Comparison of ENCODE assay signal across 1 fruit fly cellular context in genomic region chr3L:21464240-21464639, dm6.
TF ChIP-seq lines count a peak whose summit lies in the region.

No protein-coding gene starts in this region.

TF ChIP-seq in whole organism, embryonic, 481 proteins besides CTCF, POLR2A, EP300 and RAD21 (continued from another document and continues in another):
- TF ChIP-seq CG2202 (tag; optimal IDR thresholded peaks at IDR 0.05; lab: Kevin White, UChicago) (peak; percentile 96), peb (GFP tag; IDR thresholded peaks at IDR 0.05; lab: Robert Waterston, UW) (0 out of 2 replicates have a peak, but pooled peaks have one; percentile 14), Camta (GFP tag; optimal IDR thresholded peaks at IDR 0.05; lab: Kevin White, UChicago) (peak; percentile 32), gsb (GFP tag; IDR thresholded peaks at IDR 0.05; lab: Robert Waterston, UW) (no peak), CG13296 (GFP tag; optimal IDR thresholded peaks at IDR 0.05; lab: Kevin White, UChicago) (no peak), luna (GFP tag; optimal IDR thresholded peaks at IDR 0.05; lab: Kevin White, UChicago) (no peak), wor (GFP tag; IDR thresholded peaks at IDR 0.05; lab: Robert Waterston, UW) (no peak), croc (GFP tag; conservative IDR thresholded peaks at IDR 0.05; lab: Robert Waterston, UW) (peak; percentile 81), Bteb2 (GFP tag; optimal IDR thresholded peaks at IDR 0.05; lab: Kevin White, UChicago) (no peak), CG11560 (tag; IDR thresholded peaks at IDR 0.05; lab: Robert Waterston, UW) (no peak), CG3726 (GFP tag; IDR thresholded peaks at IDR 0.05; lab: Robert Waterston, UW) (no peak), mirr (GFP tag; optimal IDR thresholded peaks at IDR 0.05; lab: Kevin White, UChicago) (no peak), CG12299 (tag; optimal IDR thresholded peaks at IDR 0.05; lab: Kevin White, UChicago) (peak; percentile 9), lov (optimal IDR thresholded peaks at IDR 0.05; lab: Kevin White, UChicago) (no peak), lov (GFP tag; IDR thresholded peaks at IDR 0.05; lab: Robert Waterston, UW) (peak; percentile 90), CG9817 (tag; optimal IDR thresholded peaks at IDR 0.05; lab: Kevin White, UChicago) (no peak), CG1602 (GFP tag; optimal IDR thresholded peaks at IDR 0.05; lab: Kevin White, UChicago) (peak; percentile 47), CG15269 (tag; optimal IDR thresholded peaks at IDR 0.05; lab: Kevin White, UChicago) (no peak), Rfx (GFP tag; IDR thresholded peaks at IDR 0.05; lab: Robert Waterston, UW) (no peak; the same call in 1 of the 2 replicates), E2f2 (GFP tag; IDR thresholded peaks at IDR 0.05; lab: Robert Waterston, UW) (no peak), ewg (GFP tag; optimal IDR thresholded peaks at IDR 0.05; lab: Kevin White, UChicago) (peak; percentile 46), shn (GFP tag; optimal IDR thresholded peaks at IDR 0.05; lab: Kevin White, UChicago) (peak; percentile 27), CG15011 (GFP tag; optimal IDR thresholded peaks at IDR 0.05; lab: Kevin White, UChicago) (peak; percentile 83), grn (GFP tag; optimal IDR thresholded peaks at IDR 0.05; lab: Kevin White, UChicago) (no peak), Hr39 (optimal IDR thresholded peaks at IDR 0.05; lab: Kevin White, UChicago) (no peak), Deaf1 (tag; optimal IDR thresholded peaks at IDR 0.05; lab: Kevin White, UChicago) (no peak), pum (GFP tag; optimal IDR thresholded peaks at IDR 0.05; lab: Kevin White, UChicago) (peak; percentile 22), hth (optimal IDR thresholded peaks at IDR 0.05; lab: Kevin White, UChicago) (no peak), bsh (GFP tag; optimal IDR thresholded peaks at IDR 0.05; lab: Kevin White, UChicago) (peak in 1 of 2 experiments; percentile 87), C15 (GFP tag; IDR thresholded peaks at IDR 0.05; lab: Robert Waterston, UW) (no peak), NC2α (GFP tag; optimal IDR thresholded peaks at IDR 0.05; lab: Kevin White, UChicago) (peak; percentile 73), grau (tag; optimal IDR thresholded peaks at IDR 0.05; lab: Kevin White, UChicago) (peak; percentile 58), Usf (GFP tag; optimal IDR thresholded peaks at IDR 0.05; lab: Kevin White, UChicago) (peak; percentile 52), CG4820 (GFP tag; optimal IDR thresholded peaks at IDR 0.05; lab: Kevin White, UChicago) (peak; percentile 59), CG4282 (GFP tag; optimal IDR thresholded peaks at IDR 0.05; lab: Kevin White, UChicago) (no peak), MTF-1 (GFP tag; optimal IDR thresholded peaks at IDR 0.05; lab: Kevin White, UChicago; ENCODE audit: borderline replicate concordance) (peak; percentile 91), nau (GFP tag; optimal IDR thresholded peaks at IDR 0.05; lab: Kevin White, UChicago) (no peak), pb (GFP tag; optimal IDR thresholded peaks at IDR 0.05; lab: Kevin White, UChicago) (no peak), CG18764 (GFP tag; optimal IDR thresholded peaks at IDR 0.05; lab: Kevin White, UChicago) (peak; percentile 34), ro (GFP tag; IDR thresholded peaks at IDR 0.05; lab: Robert Waterston, UW) (no peak), CG31441 (GFP tag; IDR thresholded peaks at IDR 0.05; lab: Robert Waterston, UW) (peak; percentile 88), crol (GFP tag; IDR thresholded peaks at IDR 0.05; lab: Robert Waterston, UW) (peak; percentile 56), dm (GFP tag; optimal IDR thresholded peaks at IDR 0.05; lab: Kevin White, UChicago) (peak; percentile 4), CG7372 (GFP tag; IDR thresholded peaks at IDR 0.05; lab: Robert Waterston, UW) (peak; percentile 32; the same call in 1 of the 2 replicates), Meics (GFP tag; optimal IDR thresholded peaks at IDR 0.05; lab: Kevin White, UChicago) (peak; percentile 5), bab2 (GFP tag; optimal IDR thresholded peaks at IDR 0.05; lab: Kevin White, UChicago) (peak; percentile 80), crp (GFP tag; optimal IDR thresholded peaks at IDR 0.05; lab: Kevin White, UChicago) (peak in 1 of 2 experiments; percentile 27), Hmx (GFP tag; optimal IDR thresholded peaks at IDR 0.05; lab: Kevin White, UChicago) (no peak), chinmo (GFP tag; IDR thresholded peaks at IDR 0.05; lab: Robert Waterston, UW; ENCODE audit: partially characterized antibody) (no peak), CG14014 (GFP tag; IDR thresholded peaks at IDR 0.05; lab: Robert Waterston, UW) (no peak), hbn (GFP tag; IDR thresholded peaks at IDR 0.05; lab: Robert Waterston, UW; ENCODE audit: partially characterized antibody) (no peak), CG5953 (GFP tag; IDR thresholded peaks at IDR 0.05; lab: Robert Waterston, UW) (no peak), bowl (GFP tag; IDR thresholded peaks at IDR 0.05; lab: Robert Waterston, UW) (no peak), Nf-YC (tag; optimal IDR thresholded peaks at IDR 0.05; lab: Kevin White, UChicago) (no peak), Ets97D (GFP tag; optimal IDR thresholded peaks at IDR 0.05; lab: Kevin White, UChicago) (no peak), CG13775 (GFP tag; optimal IDR thresholded peaks at IDR 0.05; lab: Kevin White, UChicago) (peak; percentile 43), stc (GFP tag; IDR thresholded peaks at IDR 0.05; lab: Robert Waterston, UW) (no peak; the same call in 1 of the 2 replicates), HLH54F (GFP tag; optimal IDR thresholded peaks at IDR 0.05; lab: Kevin White, UChicago) (no peak), Trl (optimal IDR thresholded peaks at IDR 0.05; lab: Kevin White, UChicago) (no peak), Trl (GFP tag; optimal IDR thresholded peaks at IDR 0.05; lab: Kevin White, UChicago) (peak; percentile 63), ase (GFP tag; IDR thresholded peaks at IDR 0.05; lab: Robert Waterston, UW) (peak; percentile 27; the same call in 1 of the 3 replicates), CG4328 (GFP tag; optimal IDR thresholded peaks at IDR 0.05; lab: Kevin White, UChicago) (no peak), Pdp1 (GFP tag; optimal IDR thresholded peaks at IDR 0.05; lab: Kevin White, UChicago) (peak in 1 of 2 experiments; percentile 54), sens (GFP tag; lab: Kevin White, UChicago) (peak; percentile 96), CG2678 (tag; optimal IDR thresholded peaks at IDR 0.05; lab: Kevin White, UChicago) (peak; percentile 68), TFAM (GFP tag; optimal IDR thresholded peaks at IDR 0.05; lab: Kevin White, UChicago) (peak; percentile 75), sob (GFP tag; IDR thresholded peaks at IDR 0.05; lab: Robert Waterston, UW) (0 out of 2 replicates have a peak, but pooled peaks have one; percentile 31), CG14050 (GFP tag; IDR thresholded peaks at IDR 0.05; lab: Robert Waterston, UW) (no peak), ssp (GFP tag; IDR thresholded peaks at IDR 0.05; lab: Robert Waterston, UW) (no peak), inv (GFP tag; IDR thresholded peaks at IDR 0.05; lab: Robert Waterston, UW; ENCODE audit: partially characterized antibody) (no peak), CG11456 (GFP tag; IDR thresholded peaks at IDR 0.05; lab: Robert Waterston, UW) (0 out of 3 replicates have a peak, but pooled peaks have one; percentile 44), Dfd (GFP tag; optimal IDR thresholded peaks at IDR 0.05; lab: Kevin White, UChicago) (no peak), Side (GFP tag; optimal IDR thresholded peaks at IDR 0.05; lab: Kevin White, UChicago) (peak; percentile 16), oc (tag; optimal IDR thresholded peaks at IDR 0.05; lab: Kevin White, UChicago) (peak; percentile 70), sima (GFP tag; optimal IDR thresholded peaks at IDR 0.05; lab: Kevin White, UChicago) (peak; percentile 19), zfh1 (GFP tag; IDR thresholded peaks at IDR 0.05; lab: Robert Waterston, UW) (peak; percentile 89), gcm2 (GFP tag; optimal IDR thresholded peaks at IDR 0.05; lab: Kevin White, UChicago) (no peak), CG10959 (GFP tag; IDR thresholded peaks at IDR 0.05; lab: Robert Waterston, UW) (peak; percentile 74), CG12219 (GFP tag; optimal IDR thresholded peaks at IDR 0.05; lab: Kevin White, UChicago) (peak; percentile 41), Hmr (GFP tag; optimal IDR thresholded peaks at IDR 0.05; lab: Kevin White, UChicago) (peak; percentile 12), CG6254 (GFP tag; optimal IDR thresholded peaks at IDR 0.05; lab: Kevin White, UChicago) (peak; percentile 81), Dek (tag; optimal IDR thresholded peaks at IDR 0.05; lab: Kevin White, UChicago) (no peak), Doc2 (GFP tag; IDR thresholded peaks at IDR 0.05; lab: Robert Waterston, UW) (no peak), CG2199 (GFP tag; IDR thresholded peaks at IDR 0.05; lab: Robert Waterston, UW) (peak; percentile 43; the same call in 2 of the 3 replicates), gem (tag; optimal IDR thresholded peaks at IDR 0.05; lab: Kevin White, UChicago) (peak; percentile 88), Dbx (GFP tag; IDR thresholded peaks at IDR 0.05; lab: Robert Waterston, UW) (no peak), jigr1 (GFP tag; IDR thresholded peaks at IDR 0.05; lab: Robert Waterston, UW) (no peak), CG7745 (tag; optimal IDR thresholded peaks at IDR 0.05; lab: Kevin White, UChicago) (peak; percentile 91), trh (GFP tag; optimal IDR thresholded peaks at IDR 0.05; lab: Kevin White, UChicago) (peak; percentile 47), ERR (GFP tag; optimal IDR thresholded peaks at IDR 0.05; lab: Kevin White, UChicago) (no peak), CG7928 (GFP tag; optimal IDR thresholded peaks at IDR 0.05; lab: Kevin White, UChicago) (no peak), CG13624 (GFP tag; optimal IDR thresholded peaks at IDR 0.05; lab: Kevin White, UChicago) (no peak), CG5180 (GFP tag; optimal IDR thresholded peaks at IDR 0.05; lab: Kevin White, UChicago) (peak; percentile 27), ab (GFP tag; optimal IDR thresholded peaks at IDR 0.05; lab: Kevin White, UChicago) (no peak), CG7786 (GFP tag; optimal IDR thresholded peaks at IDR 0.05; lab: Kevin White, UChicago) (peak; percentile 5), NFAT (GFP tag; IDR thresholded peaks at IDR 0.05; lab: Robert Waterston, UW) (no peak), sc (optimal IDR thresholded peaks at IDR 0.05; lab: Kevin White, UChicago) (no peak), sc (GFP tag; optimal IDR thresholded peaks at IDR 0.05; lab: Kevin White, UChicago) (peak; percentile 89), CG9797 (GFP tag; optimal IDR thresholded peaks at IDR 0.05; lab: Kevin White, UChicago) (peak; percentile 34), B-H2 (GFP tag; optimal IDR thresholded peaks at IDR 0.05; lab: Kevin White, UChicago) (no peak), odd (GFP tag; optimal IDR thresholded peaks at IDR 0.05; lab: Kevin White, UChicago) (peak; percentile 56), CG9609 (GFP tag; optimal IDR thresholded peaks at IDR 0.05; lab: Kevin White, UChicago) (peak; percentile 14), CG13287 (GFP tag; IDR thresholded peaks at IDR 0.05; lab: Robert Waterston, UW; ENCODE audit: partially characterized antibody) (no peak), Lim3 (GFP tag; IDR thresholded peaks at IDR 0.05; lab: Robert Waterston, UW) (no peak), CG10366 (GFP tag; IDR thresholded peaks at IDR 0.05; lab: Robert Waterston, UW) (no peak), stwl (tag; optimal IDR thresholded peaks at IDR 0.05; lab: Kevin White, UChicago) (no peak), hb (GFP tag; IDR thresholded peaks at IDR 0.05; lab: Robert Waterston, UW; ENCODE audit: partially characterized antibody) (no peak), MESR4 (GFP tag; optimal IDR thresholded peaks at IDR 0.05; lab: Kevin White, UChicago) (no peak), CG11695 (GFP tag; IDR thresholded peaks at IDR 0.05; lab: Robert Waterston, UW) (peak; percentile 51; the same call in 2 of the 3 replicates), Six4 (GFP tag; optimal IDR thresholded peaks at IDR 0.05; lab: Kevin White, UChicago) (peak; percentile 9), CG10209 (GFP tag; optimal IDR thresholded peaks at IDR 0.05; lab: Kevin White, UChicago) (peak; percentile 85), Fer2 (tag; optimal IDR thresholded peaks at IDR 0.05; lab: Kevin White, UChicago) (no peak), nom (GFP tag; optimal IDR thresholded peaks at IDR 0.05; lab: Kevin White, UChicago) (no peak), Atf3 (GFP tag; optimal IDR thresholded peaks at IDR 0.05; lab: Kevin White, UChicago) (peak; percentile 24), al (GFP tag; IDR thresholded peaks at IDR 0.05; lab: Robert Waterston, UW) (no peak), zen2 (GFP tag; IDR thresholded peaks at IDR 0.05; lab: Robert Waterston, UW; ENCODE audit: partially characterized antibody) (no peak), bigmax (GFP tag; optimal IDR thresholded peaks at IDR 0.05; lab: Kevin White, UChicago) (peak; percentile 22), Abd-B (GFP tag; optimal IDR thresholded peaks at IDR 0.05; lab: Kevin White, UChicago) (no peak), BEAF-32 (GFP tag; optimal IDR thresholded peaks at IDR 0.05; lab: Kevin White, UChicago) (no peak), Lhr (GFP tag; optimal IDR thresholded peaks at IDR 0.05; lab: Kevin White, UChicago) (peak; percentile 87), CG33557 (GFP tag; optimal IDR thresholded peaks at IDR 0.05; lab: Kevin White, UChicago) (peak; percentile 94), lola (GFP tag; optimal IDR thresholded peaks at IDR 0.05; lab: Kevin White, UChicago) (peak in 1 of 3 experiments; percentile 92), Bgb (GFP tag; IDR thresholded peaks at IDR 0.05; lab: Robert Waterston, UW; ENCODE audit: partially characterized antibody) (no peak), CG3281 (GFP tag; optimal IDR thresholded peaks at IDR 0.05; lab: Kevin White, UChicago) (no peak), CG18619 (GFP tag; optimal IDR thresholded peaks at IDR 0.05; lab: Kevin White, UChicago) (peak; percentile 74), Mrtf (GFP tag; IDR thresholded peaks at IDR 0.05; lab: Robert Waterston, UW) (no peak), dan (GFP tag; IDR thresholded peaks at IDR 0.05; lab: Robert Waterston, UW) (no peak), Aef1 (GFP tag; IDR thresholded peaks at IDR 0.05; lab: Robert Waterston, UW) (no peak), klu (GFP tag; IDR thresholded peaks at IDR 0.05; lab: Robert Waterston, UW) (no peak), Hey (tag; optimal IDR thresholded peaks at IDR 0.05; lab: Kevin White, UChicago) (no peak), zf30C (GFP tag; optimal IDR thresholded peaks at IDR 0.05; lab: Kevin White, UChicago) (no peak), Chrac-16 (GFP tag; optimal IDR thresholded peaks at IDR 0.05; lab: Kevin White, UChicago) (no peak), Poxn (GFP tag; IDR thresholded peaks at IDR 0.05; lab: Robert Waterston, UW) (no peak), CG7987 (GFP tag; optimal IDR thresholded peaks at IDR 0.05; lab: Kevin White, UChicago) (peak; percentile 74), CG6689 (GFP tag; IDR thresholded peaks at IDR 0.05; lab: Robert Waterston, UW) (peak; percentile 57)
